Worm (Caenorhabditis elegans) whole organism, midembryonic: ENCODE measurements around the gene H01M10.2.

Experiments used
- T22C8.4 ChIP-seq: fragments of 200-800 bp; sonication (Bioruptor generic); IDR thresholded peaks from 2 replicates; pipeline ENCODE4 v1.3.6; 2022; ENCODE audit warnings: missing genetic modification characterization, missing compliant biosample characterization
- cog-1 ChIP-seq: sonication (generic microtip); optimal IDR thresholded peaks from 2 replicates; lab custom pipeline; 2016; ENCODE audit warnings: missing genetic modification characterization, missing compliant biosample characterization
- flt-1 ChIP-seq: fragments of 200-800 bp; sonication (Bioruptor generic); IDR thresholded peaks from 2 replicates; pipeline ENCODE4 v1.3.6; 2022; ENCODE audit warnings: missing genetic modification characterization, missing compliant biosample characterization
- klf-2 ChIP-seq: fragments of 200-800 bp; sonication (Bioruptor generic); conservative IDR thresholded peaks from 2 replicates; pipeline ENCODE4 v1.3.6; 2022; ENCODE audit warnings: missing genetic modification reagents, missing genetic modification characterization, missing compliant biosample characterization
- med-1 ChIP-seq: sonication (generic microtip); optimal IDR thresholded peaks from 2 replicates; lab custom pipeline; 2017; ENCODE audit warnings: missing genetic modification characterization, mild to moderate bottlenecking, missing compliant biosample characterization, antibody characterized with exemption, missing genetic modification reagents; ENCODE audit not compliant: insufficient read depth
- ref-1 ChIP-seq: fragments of 200-800 bp; sonication (Bioruptor generic); conservative IDR thresholded peaks from 2 replicates; pipeline ENCODE4 v1.3.6; 2022; ENCODE audit warnings: missing genetic modification reagents, missing genetic modification characterization, missing compliant biosample characterization
- tab-1 ChIP-seq: fragments of 200-800 bp; sonication (Bioruptor generic); IDR thresholded peaks from 2 replicates; pipeline ENCODE4 v1.3.6; 2022; ENCODE audit warnings: missing genetic modification characterization, missing compliant biosample characterization
- ztf-23 ChIP-seq: fragments of 200-800 bp; sonication (Bioruptor generic); IDR thresholded peaks from 2 replicates; pipeline ENCODE4 v1.3.6; 2022; ENCODE audit warnings: missing genetic modification reagents, missing genetic modification characterization, missing compliant biosample characterization
- ztf-29 ChIP-seq: fragments of 200-800 bp; sonication (Bioruptor generic); IDR thresholded peaks from 2 replicates; pipeline ENCODE4 v1.3.6; 2022; ENCODE audit warnings: missing genetic modification reagents, missing genetic modification characterization, missing compliant biosample characterization

- TF ChIP-seq flt-1 (no peak), ztf-23 (no peak), tab-1 (GFP tag; lab: Robert Waterston, UW) (no peak), cog-1 (no peak), med-1 (GFP tag; lab: Kevin White, UChicago) (no peak), ref-1 (GFP tag; lab: Robert Waterston, UW) (no peak), klf-2 (no peak), T22C8.4 (GFP tag; lab: Robert Waterston, UW) (no peak), ztf-29 (GFP tag; lab: Robert Waterston, UW) (no peak)
Observed at ce11 chrX:2590023-2590422, 4.5 kb upstream of the H01M10.2 start.
